Fruit fly (Drosophila melanogaster) whole organism, adult: ENCODE results near the gene CG42613.

Experiments used
- CG11617 ChIP-seq: fragments of 200-800 bp; sonication (Bioruptor generic); optimal IDR thresholded peaks from 2 replicates; lab custom pipeline; 2017; ENCODE audit warnings: mild to moderate bottlenecking, missing biosample characterization, missing genetic modification reagents, missing genetic modification characterization
- CG14711 ChIP-seq: fragments of 200-800 bp; sonication (Bioruptor generic); optimal IDR thresholded peaks from 2 replicates; lab custom pipeline; 2018; ENCODE audit warnings: missing biosample characterization, mild to moderate bottlenecking, missing genetic modification characterization, moderate library complexity
- CG1620 ChIP-seq: fragments of 200-800 bp; sonication (Bioruptor generic); optimal IDR thresholded peaks from 2 replicates; lab custom pipeline; 2016; ENCODE audit warnings: missing biosample characterization, missing genetic modification characterization
- CG7045 ChIP-seq: fragments of 200-800 bp; sonication (Bioruptor generic); optimal IDR thresholded peaks from 2 replicates; lab custom pipeline; 2017; ENCODE audit warnings: missing biosample characterization, mild to moderate bottlenecking, missing genetic modification characterization
- Mnt ChIP-seq: fragments of 200-800 bp; sonication (Bioruptor generic); optimal IDR thresholded peaks from 2 replicates; lab custom pipeline; 2016; ENCODE audit warnings: missing biosample characterization, mild to moderate bottlenecking, missing genetic modification characterization
- cic ChIP-seq: fragments of 200-800 bp; sonication (Bioruptor generic); optimal IDR thresholded peaks from 2 replicates; lab custom pipeline; 2017; ENCODE audit warnings: missing biosample characterization, mild to moderate bottlenecking, missing genetic modification characterization, moderate library complexity
- tj ChIP-seq: fragments of 200-800 bp; sonication (Bioruptor generic); optimal IDR thresholded peaks from 3 replicates; lab custom pipeline; 2017; ENCODE audit warnings: missing biosample characterization, mild to moderate bottlenecking, missing genetic modification characterization, moderate library complexity

dm6 chr3R:18993159-18993558 is 64.2 kb downstream of the CG42613 start:
- TF ChIP-seq CG7045: no peak
- TF ChIP-seq tj (GFP tag; lab: Kevin White, UChicago): no peak
- TF ChIP-seq CG11617 (GFP tag; lab: Kevin White, UChicago): no peak
- TF ChIP-seq Mnt (GFP tag; lab: Kevin White, UChicago): no peak
- TF ChIP-seq CG1620 (GFP tag; lab: Kevin White, UChicago): no peak
- no peak for TF ChIP-seq cic (GFP tag; lab: Kevin White, UChicago)
- no peak for TF ChIP-seq CG14711 (tag; lab: Kevin White, UChicago)
